Worm (Caenorhabditis elegans): ENCODE results near the gene gst-7.

The gst-7 gene

ce11 chrII:4884403-4884802, 2.5 kb downstream of the gst-7 start:
- TF ChIP-seq nhr-76 (tag; optimal IDR thresholded peaks at IDR 0.05) = no peak
- TF ChIP-seq mdl-1 (tag; optimal IDR thresholded peaks at IDR 0.05) = no peak

ce11 chrII:4885976-4886375, 4.1 kb downstream of the gst-7 start, which contains the start of gene R05F9.7:
TSS of gene R05F9.7 (plus strand) at chrII:4886276.
- no peak for TF ChIP-seq lin-39 (tag; optimal IDR thresholded peaks at IDR 0.05)
- no peak for TF ChIP-seq fkh-10 (GFP tag; optimal IDR thresholded peaks at IDR 0.05)
- TF ChIP-seq nhr-43 (tag; optimal IDR thresholded peaks at IDR 0.05; ENCODE audit: poor library complexity, severe bottlenecking) = no peak
- TF ChIP-seq zag-1 (tag; optimal IDR thresholded peaks at IDR 0.05) = no peak
- no peak for TF ChIP-seq ceh-16 (tag; optimal IDR thresholded peaks at IDR 0.05)
- TF ChIP-seq eor-1 (tag; optimal IDR thresholded peaks at IDR 0.05) = no peak
- TF ChIP-seq ztf-4 (tag; optimal IDR thresholded peaks at IDR 0.05) = no peak
- TF ChIP-seq elt-3 (tag; optimal IDR thresholded peaks at IDR 0.05) = no peak
- no peak for TF ChIP-seq pqm-1 (tag; optimal IDR thresholded peaks at IDR 0.05)
- TF ChIP-seq mdl-1 (tag; optimal IDR thresholded peaks at IDR 0.05) = no peak
- no peak for TF ChIP-seq pha-4 (tag; optimal IDR thresholded peaks at IDR 0.05)
- TF ChIP-seq lsy-12 (tag; optimal IDR thresholded peaks at IDR 0.05) = no peak
- TF ChIP-seq hmg-11 (tag; optimal IDR thresholded peaks at IDR 0.05) = no peak

- TF ChIP-seq R02D3.7 (tag; optimal IDR thresholded peaks at IDR 0.05) (no peak), unc-62 (GFP tag; optimal IDR thresholded peaks at IDR 0.05) (no peak), elt-3 (tag; optimal IDR thresholded peaks at IDR 0.05) (no peak), lsy-12 (tag; optimal IDR thresholded peaks at IDR 0.05) (no peak), nhr-11 (tag; optimal IDR thresholded peaks at IDR 0.05) (no peak), fkh-10 (GFP tag; optimal IDR thresholded peaks at IDR 0.05) (no peak), nhr-28 (tag; optimal IDR thresholded peaks at IDR 0.05) (no peak), lin-39 (tag; optimal IDR thresholded peaks at IDR 0.05) (peak; percentile 2), ztf-4 (tag; optimal IDR thresholded peaks at IDR 0.05) (no peak), ama-1 (optimal IDR thresholded peaks at IDR 0.05) (peak; percentile 16), ceh-82 (tag; optimal IDR thresholded peaks at IDR 0.05) (no peak), lin-15B (tag; optimal IDR thresholded peaks at IDR 0.05) (no peak), pha-4 (tag; optimal IDR thresholded peaks at IDR 0.05) (peak; percentile 80), eor-1 (tag; optimal IDR thresholded peaks at IDR 0.05) (no peak), nhr-76 (tag; optimal IDR thresholded peaks at IDR 0.05) (no peak), nhr-77 (tag; optimal IDR thresholded peaks at IDR 0.05) (no peak), nhr-237 (tag; optimal IDR thresholded peaks at IDR 0.05) (no peak), zag-1 (tag; optimal IDR thresholded peaks at IDR 0.05) (no peak), jun-1 (tag; optimal IDR thresholded peaks at IDR 0.05) (no peak), nhr-23 (tag; optimal IDR thresholded peaks at IDR 0.05) (no peak), nfya-1 (tag; optimal IDR thresholded peaks at IDR 0.05; ENCODE audit: insufficient read depth) (peak; percentile 36), mdl-1 (tag; optimal IDR thresholded peaks at IDR 0.05) (no peak), hmg-11 (tag; optimal IDR thresholded peaks at IDR 0.05) (no peak), daf-12 (tag; optimal IDR thresholded peaks at IDR 0.05) (no peak), nhr-43 (tag; optimal IDR thresholded peaks at IDR 0.05; ENCODE audit: poor library complexity, severe bottlenecking) (no peak), snpc-4 (tag; optimal IDR thresholded peaks at IDR 0.05) (no peak), unc-39 (tag; optimal IDR thresholded peaks at IDR 0.05) (no peak), nhr-67 (tag; optimal IDR thresholded peaks at IDR 0.05) (no peak), mml-1 (tag; optimal IDR thresholded peaks at IDR 0.05) (no peak), nhr-12 (tag; optimal IDR thresholded peaks at IDR 0.05) (no peak), egl-27 (tag; optimal IDR thresholded peaks at IDR 0.05) (no peak), ztf-11 (tag; optimal IDR thresholded peaks at IDR 0.05) (no peak), pqm-1 (tag; optimal IDR thresholded peaks at IDR 0.05) (no peak), fos-1 (tag; optimal IDR thresholded peaks at IDR 0.05) (no peak), fkh-2 (tag; optimal IDR thresholded peaks at IDR 0.05) (no peak), elt-1 (tag; optimal IDR thresholded peaks at IDR 0.05) (no peak), ceh-28 (tag; optimal IDR thresholded peaks at IDR 0.05) (peak; percentile 36), sea-2 (GFP tag; optimal IDR thresholded peaks at IDR 0.05) (no peak), egl-5 (tag; optimal IDR thresholded peaks at IDR 0.05) (no peak), tbx-2 (tag; optimal IDR thresholded peaks at IDR 0.05) (no peak), ZK546.5 (tag; optimal IDR thresholded peaks at IDR 0.05) (no peak), nhr-25 (tag; optimal IDR thresholded peaks at IDR 0.05) (no peak), ceh-16 (tag; optimal IDR thresholded peaks at IDR 0.05) (no peak), elt-2 (tag; optimal IDR thresholded peaks at IDR 0.05) (peak; percentile 84), skn-1 (tag; optimal IDR thresholded peaks at IDR 0.05) (no peak), ceh-9 (tag; optimal IDR thresholded peaks at IDR 0.05) (no peak)
These were observed 6.9 kb downstream of the gst-7 start, which contains the start of gene pgm-1 for ce11 chrII:4888527-4889487. TSS of gene pgm-1 (plus strand) at chrII:4889437.
